Worm (Caenorhabditis elegans) whole organism, L3 larva: ENCODE data around the gene decr-1.3.

Source experiments
- R02D3.7 ChIP-seq: fragments of 150-350 bp; optimal IDR thresholded peaks from 2 replicates; lab custom pipeline; 2014; ENCODE audit warnings: missing biosample characterization, missing genetic modification characterization
- ZK546.5 ChIP-seq: sonication (generic microtip); optimal IDR thresholded peaks from 2 replicates; lab custom pipeline; 2017; ENCODE audit warnings: missing biosample characterization, missing genetic modification characterization
- ama-1 ChIP-seq: fragments of 150-350 bp; optimal IDR thresholded peaks from 2 replicates; lab custom pipeline; 2018
- ceh-16 ChIP-seq: sonication (generic microtip); optimal IDR thresholded peaks from 2 replicates; lab custom pipeline; 2017; ENCODE audit warnings: missing biosample characterization, missing genetic modification characterization
- ceh-28 ChIP-seq: fragments of 150-350 bp; optimal IDR thresholded peaks from 2 replicates; lab custom pipeline; 2014; ENCODE audit warnings: missing biosample characterization, missing genetic modification reagents, missing genetic modification characterization
- ceh-82 ChIP-seq: fragments of 150-350 bp; optimal IDR thresholded peaks from 2 replicates; lab custom pipeline; 2014; ENCODE audit warnings: missing biosample characterization, missing genetic modification characterization
- ceh-9 ChIP-seq: sonication (generic microtip); optimal IDR thresholded peaks from 2 replicates; lab custom pipeline; 2018; ENCODE audit warnings: missing biosample characterization, missing genetic modification characterization
- daf-12 ChIP-seq: fragments of 150-350 bp; optimal IDR thresholded peaks from 2 replicates; lab custom pipeline; 2014; ENCODE audit warnings: missing biosample characterization, missing genetic modification reagents, missing genetic modification characterization
- egl-27 ChIP-seq: sonication (generic microtip); optimal IDR thresholded peaks from 4 replicates; lab custom pipeline; 2017; ENCODE audit warnings: missing biosample characterization, missing genetic modification reagents, missing genetic modification characterization
- elt-1 ChIP-seq: fragments of 150-350 bp; optimal IDR thresholded peaks from 2 replicates; lab custom pipeline; 2014; ENCODE audit warnings: missing biosample characterization, missing genetic modification characterization
- elt-2 ChIP-seq: sonication (generic microtip); optimal IDR thresholded peaks from 2 replicates; lab custom pipeline; 2016; ENCODE audit warnings: missing genetic modification reagents, mild to moderate bottlenecking, missing genetic modification characterization, missing compliant biosample characterization
- elt-3 ChIP-seq, 3 experiments: fragments of 150-350 bp in 1 of 3; sonication (generic microtip) in 2 of 3; optimal IDR thresholded peaks; 2 replicates in 2 of 3; 4 replicates in 1 of 3; lab custom pipeline; 2014 to 2017; ENCODE audit warnings: missing biosample characterization in 3 of 3, missing genetic modification characterization in 3 of 3
- eor-1 ChIP-seq, 2 experiments: fragments of 150-350 bp; optimal IDR thresholded peaks; 2 replicates each; lab custom pipeline; 2014 to 2018; ENCODE audit warnings: missing biosample characterization in 2 of 2, missing genetic modification characterization in 2 of 2
- fkh-10 ChIP-seq: sonication (generic microtip); optimal IDR thresholded peaks from 2 replicates; lab custom pipeline; 2017; ENCODE audit warnings: missing biosample characterization, missing genetic modification reagents, missing genetic modification characterization
- fkh-2 ChIP-seq: fragments of 150-350 bp; optimal IDR thresholded peaks from 2 replicates; lab custom pipeline; 2014; ENCODE audit warnings: missing biosample characterization, missing genetic modification reagents, missing genetic modification characterization
- fos-1 ChIP-seq: fragments of 150-350 bp; optimal IDR thresholded peaks from 2 replicates; lab custom pipeline; 2014; ENCODE audit warnings: missing biosample characterization, missing genetic modification characterization
- hmg-11 ChIP-seq: sonication (generic microtip); optimal IDR thresholded peaks from 2 replicates; lab custom pipeline; 2016; ENCODE audit warnings: missing genetic modification characterization, missing compliant biosample characterization
- jun-1 ChIP-seq: fragments of 150-350 bp; optimal IDR thresholded peaks from 2 replicates; lab custom pipeline; 2014; ENCODE audit warnings: missing biosample characterization, missing genetic modification reagents, missing genetic modification characterization
- lin-39 ChIP-seq: fragments of 150-350 bp; optimal IDR thresholded peaks from 2 replicates; lab custom pipeline; 2018; ENCODE audit warnings: missing biosample characterization, missing genetic modification reagents, missing genetic modification characterization
- lsy-12 ChIP-seq: sonication (generic microtip); optimal IDR thresholded peaks from 2 replicates; lab custom pipeline; 2016; ENCODE audit warnings: mild to moderate bottlenecking, missing genetic modification characterization, missing compliant biosample characterization
- mml-1 ChIP-seq: fragments of 150-350 bp; sonication (generic microtip); optimal IDR thresholded peaks from 3 replicates; lab custom pipeline; 2014; ENCODE audit warnings: missing biosample characterization, missing genetic modification characterization
- nfya-1 ChIP-seq: sonication (generic microtip); optimal IDR thresholded peaks from 2 replicates; lab custom pipeline; 2017; ENCODE audit warnings: missing genetic modification characterization, mild to moderate bottlenecking, missing compliant biosample characterization, antibody characterized with exemption, moderate library complexity; ENCODE audit not compliant: insufficient read depth
- nhr-11 ChIP-seq: fragments of 150-350 bp; optimal IDR thresholded peaks from 2 replicates; lab custom pipeline; 2014; ENCODE audit warnings: missing biosample characterization, missing genetic modification characterization
- nhr-12 ChIP-seq: fragments of 150-350 bp; optimal IDR thresholded peaks from 2 replicates; lab custom pipeline; 2014; ENCODE audit warnings: missing biosample characterization, missing genetic modification characterization
- nhr-25 ChIP-seq: sonication (generic microtip); optimal IDR thresholded peaks from 2 replicates; lab custom pipeline; 2017; ENCODE audit warnings: missing biosample characterization, missing genetic modification characterization
- nhr-67 ChIP-seq: fragments of 150-350 bp; optimal IDR thresholded peaks from 2 replicates; lab custom pipeline; 2014; ENCODE audit warnings: missing biosample characterization, missing genetic modification characterization
- nhr-77 ChIP-seq: fragments of 150-350 bp; optimal IDR thresholded peaks from 2 replicates; lab custom pipeline; 2014; ENCODE audit warnings: missing biosample characterization, missing genetic modification characterization
- pha-4 ChIP-seq: fragments of 150-350 bp; optimal IDR thresholded peaks from 2 replicates; lab custom pipeline; 2014; ENCODE audit warnings: missing biosample characterization, missing genetic modification reagents, missing genetic modification characterization
- sea-2 ChIP-seq: fragments of 150-350 bp; sonication (generic microtip); optimal IDR thresholded peaks from 4 replicates; lab custom pipeline; 2014; ENCODE audit warnings: missing biosample characterization, missing genetic modification reagents, missing genetic modification characterization
- skn-1 ChIP-seq: fragments of 150-350 bp; optimal IDR thresholded peaks from 2 replicates; lab custom pipeline; 2014; ENCODE audit warnings: missing biosample characterization, missing genetic modification characterization
- snpc-4 ChIP-seq: fragments of 150-350 bp; optimal IDR thresholded peaks from 2 replicates; lab custom pipeline; 2014; ENCODE audit warnings: missing biosample characterization, missing genetic modification characterization
- unc-39 ChIP-seq: sonication (generic microtip); optimal IDR thresholded peaks from 4 replicates; lab custom pipeline; 2017; ENCODE audit warnings: missing biosample characterization, missing genetic modification characterization
- unc-62 ChIP-seq: fragments of 150-350 bp; sonication (generic microtip); optimal IDR thresholded peaks from 4 replicates; lab custom pipeline; 2014; ENCODE audit warnings: missing biosample characterization, missing genetic modification reagents, missing genetic modification characterization
- ztf-11 ChIP-seq: fragments of 150-350 bp; optimal IDR thresholded peaks from 2 replicates; lab custom pipeline; 2014; ENCODE audit warnings: missing biosample characterization, missing genetic modification characterization
- ztf-4 ChIP-seq: fragments of 150-350 bp; optimal IDR thresholded peaks from 2 replicates; lab custom pipeline; 2014; ENCODE audit warnings: missing biosample characterization, missing genetic modification characterization

The decr-1.3 gene

DNA sequence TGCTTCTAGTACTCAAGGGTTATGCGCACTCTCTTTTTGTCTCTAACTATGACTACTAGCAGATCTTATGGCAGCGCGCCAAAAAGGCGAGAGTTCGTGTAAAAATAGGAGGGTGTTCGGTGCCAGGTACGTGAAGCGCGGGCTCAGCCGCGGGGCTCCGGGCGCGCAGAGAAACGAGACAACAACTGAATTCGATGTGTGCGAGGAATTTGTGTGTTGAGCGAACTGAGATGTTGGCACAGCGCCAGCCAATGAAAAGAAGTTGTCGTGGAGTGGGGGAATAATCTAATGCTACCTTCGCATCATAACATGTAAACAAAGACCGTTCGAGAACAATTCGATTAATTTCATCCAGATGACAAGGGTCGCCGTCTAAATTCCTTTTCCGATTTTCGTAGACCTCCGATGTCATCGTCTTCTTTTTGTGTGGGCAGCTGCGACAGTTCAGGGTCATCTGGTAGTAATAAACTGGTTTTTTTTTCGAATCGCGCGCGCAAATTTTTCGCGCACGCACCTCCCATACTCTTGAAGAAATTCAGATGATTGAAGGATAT is 41.9 kb downstream of the decr-1.3 start (continued):
- TF ChIP-seq unc-62 (GFP tag; lab: Kevin White, UChicago) (no peak), nhr-25 (peak; percentile 93), sea-2 (GFP tag; lab: Kevin White, UChicago) (no peak), elt-2 (no peak), nhr-12 (no peak), R02D3.7 (peak; percentile 31), fos-1 (tag; lab: Kevin White, UChicago) (no peak), skn-1 (tag; lab: Kevin White, UChicago) (no peak), ztf-11 (tag; lab: Kevin White, UChicago) (no peak), mml-1 (tag; lab: Kevin White, UChicago) (no peak), elt-3 (tag; optimal IDR thresholded peaks at IDR 0.05; lab: Kevin White, UChicago) (peak in 1 of 3 experiments; percentile 23), ceh-82 (no peak)

- TF ChIP-seq ceh-82 = no peak
- TF ChIP-seq ztf-4 = no peak
- peak; percentile 25 for TF ChIP-seq pha-4 (tag; lab: Kevin White, UChicago)
- TF ChIP-seq nhr-12 = no peak
- no peak for TF ChIP-seq ceh-9
- TF ChIP-seq ceh-16 (tag; lab: Kevin White, UChicago) = no peak
- TF ChIP-seq nhr-67 (tag; lab: Kevin White, UChicago) = no peak
- no peak for TF ChIP-seq nfya-1 (tag; lab: Kevin White, UChicago)
- no peak for TF ChIP-seq nhr-11
- no peak for TF ChIP-seq ZK546.5
- no peak for TF ChIP-seq ceh-28 (tag; lab: Kevin White, UChicago)
- TF ChIP-seq hmg-11 = no peak
- no peak for TF ChIP-seq fkh-2 (tag; lab: Kevin White, UChicago)
- no peak for TF ChIP-seq lin-39 (tag; lab: Kevin White, UChicago)
- no peak for TF ChIP-seq fkh-10 (GFP tag; lab: Kevin White, UChicago)
- no peak for TF ChIP-seq unc-62 (GFP tag; lab: Kevin White, UChicago)
- no peak for TF ChIP-seq eor-1 (tag; optimal IDR thresholded peaks at IDR 0.05; lab: Kevin White, UChicago)
- TF ChIP-seq unc-39 (tag; lab: Kevin White, UChicago) = no peak
- TF ChIP-seq jun-1 = no peak
- peak; percentile 28 for TF ChIP-seq lsy-12 (tag; lab: Kevin White, UChicago)
- TF ChIP-seq egl-27 (tag; lab: Kevin White, UChicago) = no peak
- TF ChIP-seq snpc-4 (tag; lab: Kevin White, UChicago) = no peak
- TF ChIP-seq elt-3 (tag; optimal IDR thresholded peaks at IDR 0.05; lab: Kevin White, UChicago) = no peak
- peak; percentile 62 for TF ChIP-seq daf-12
- TF ChIP-seq ama-1 = peak; percentile 67
- TF ChIP-seq, all 47 proteins: peak for 4
These were observed 42.6 kb downstream of the decr-1.3 start for ce11 chrII:8130792-8131191.

DNA sequence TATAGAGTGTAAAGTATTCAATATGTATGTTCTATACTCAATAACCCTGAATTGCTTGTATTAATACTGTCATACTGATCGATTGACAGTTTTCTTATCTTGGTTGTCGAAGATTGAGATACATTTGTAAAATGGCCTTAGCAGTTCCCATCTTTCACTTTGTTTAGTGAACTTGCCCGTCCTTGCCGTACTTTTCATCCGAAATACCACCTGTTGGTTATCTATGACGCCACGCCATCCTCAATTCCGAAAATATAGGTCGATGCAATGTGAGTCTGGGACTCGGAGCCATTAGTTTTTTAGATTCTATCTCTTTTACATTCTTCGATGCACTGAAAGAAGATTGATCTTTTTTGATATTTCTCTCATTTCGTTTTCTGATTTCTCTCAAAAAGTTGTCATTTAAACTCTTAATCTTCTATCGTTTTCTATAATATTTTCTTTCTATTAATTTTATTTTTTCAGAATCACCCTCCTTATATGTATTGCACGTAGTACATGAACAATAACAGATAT is 43.8 kb downstream of the decr-1.3 start, which contains the start of gene ulp-4:
Gene ulp-4 (plus strand): TSS at position 466 of the 516 bp plus-strand sequence.
- TF ChIP-seq nhr-25 = peak; percentile 72
- peak; percentile 22 for TF ChIP-seq nfya-1 (tag; lab: Kevin White, UChicago)
- peak; percentile 23 for TF ChIP-seq elt-1
- no peak for TF ChIP-seq unc-62 (GFP tag; lab: Kevin White, UChicago)
- no peak for TF ChIP-seq R02D3.7
- peak; percentile 34 for TF ChIP-seq ama-1

DNA sequence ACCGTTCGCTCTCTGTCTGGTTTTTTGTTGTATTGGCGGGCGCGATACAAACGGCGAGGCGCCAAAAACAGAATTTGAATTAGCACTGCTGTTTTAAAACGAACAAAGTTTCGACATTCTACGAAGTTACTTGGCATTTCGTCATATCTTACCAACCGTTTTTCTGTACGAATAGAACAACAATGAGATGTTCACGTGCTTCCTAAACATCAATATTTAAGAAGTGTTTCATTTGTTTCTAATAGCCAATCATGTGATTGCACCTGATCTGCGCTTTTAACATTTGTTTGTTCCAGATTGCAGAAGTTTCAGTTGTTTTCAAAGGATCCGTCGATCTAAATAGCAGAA is 44.3 kb downstream of the decr-1.3 start:
- no peak for TF ChIP-seq daf-12
- no peak for TF ChIP-seq nhr-77 (tag; lab: Kevin White, UChicago)
- no peak for TF ChIP-seq fkh-10 (GFP tag; lab: Kevin White, UChicago)
- TF ChIP-seq ama-1 = no peak
- TF ChIP-seq snpc-4 (tag; lab: Kevin White, UChicago) = no peak
- TF ChIP-seq unc-62 (GFP tag; lab: Kevin White, UChicago) = no peak
